Worm (Caenorhabditis elegans): ENCODE measurements around the gene ssp-36.

ssp-36 gene

DNA sequence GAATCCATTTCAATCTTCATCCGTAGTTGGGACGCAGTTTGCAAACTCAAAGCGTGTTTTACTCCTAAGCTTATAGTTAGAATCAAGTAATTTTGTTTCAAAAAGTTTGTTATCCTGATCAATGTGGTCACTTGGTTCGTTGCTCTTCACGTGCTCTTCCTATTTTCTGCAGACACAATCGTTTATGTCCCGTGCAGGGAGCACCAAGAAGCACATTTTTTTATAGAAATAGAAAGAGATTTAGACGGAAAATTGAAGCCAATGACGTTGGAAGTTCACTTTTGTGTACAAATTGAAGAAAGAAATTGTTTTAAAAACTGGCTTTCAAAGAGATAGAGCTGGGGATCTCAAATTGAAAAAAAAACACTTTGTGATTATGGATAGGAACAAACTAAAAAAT lies 4.4 kb downstream of the ssp-36 start:
- TF ChIP-seq fkh-2 (tag; optimal IDR thresholded peaks at IDR 0.05) = no peak
- peak; percentile 22 for TF ChIP-seq pha-4 (tag; optimal IDR thresholded peaks at IDR 0.05)
- peak; percentile 20 for TF ChIP-seq nfya-1 (tag; optimal IDR thresholded peaks at IDR 0.05; ENCODE audit: insufficient read depth)

DNA sequence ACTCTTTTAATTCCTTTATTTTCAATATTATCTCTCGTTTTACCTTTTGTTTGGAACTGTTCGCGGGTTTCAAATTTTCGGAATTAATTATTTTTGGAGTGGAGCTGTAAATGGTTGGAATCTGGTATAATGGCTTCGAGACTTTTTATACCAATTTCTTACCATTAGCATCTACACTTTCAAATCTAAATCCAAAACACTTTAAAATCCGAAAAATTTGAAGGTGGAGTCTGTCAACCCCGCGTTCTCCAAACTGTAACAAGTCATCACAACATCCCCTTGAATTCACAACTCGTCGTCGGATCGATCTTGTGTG lies 8.8 kb downstream of the ssp-36 start, which contains the start of gene nhr-97:
Gene nhr-97, plus strand, starts transcription at position 217 of the 316 bp plus-strand sequence.
- TF ChIP-seq nfya-1 (tag; optimal IDR thresholded peaks at IDR 0.05; ENCODE audit: insufficient read depth) = no peak
- TF ChIP-seq jun-1 (tag; optimal IDR thresholded peaks at IDR 0.05) = no peak
- no peak for TF ChIP-seq elt-3 (tag; optimal IDR thresholded peaks at IDR 0.05)
- no peak for TF ChIP-seq nhr-25 (tag; optimal IDR thresholded peaks at IDR 0.05)
- TF ChIP-seq zag-1 (tag; optimal IDR thresholded peaks at IDR 0.05) = no peak
- no peak for TF ChIP-seq unc-39 (tag; optimal IDR thresholded peaks at IDR 0.05)
- no peak for TF ChIP-seq elt-2 (tag; optimal IDR thresholded peaks at IDR 0.05)
- TF ChIP-seq lsy-12 (tag; optimal IDR thresholded peaks at IDR 0.05) = no peak
- TF ChIP-seq egl-27 (tag; optimal IDR thresholded peaks at IDR 0.05) = no peak
- no peak for TF ChIP-seq egl-5 (tag; optimal IDR thresholded peaks at IDR 0.05)
- no peak for TF ChIP-seq ceh-82 (tag; optimal IDR thresholded peaks at IDR 0.05)

DNA sequence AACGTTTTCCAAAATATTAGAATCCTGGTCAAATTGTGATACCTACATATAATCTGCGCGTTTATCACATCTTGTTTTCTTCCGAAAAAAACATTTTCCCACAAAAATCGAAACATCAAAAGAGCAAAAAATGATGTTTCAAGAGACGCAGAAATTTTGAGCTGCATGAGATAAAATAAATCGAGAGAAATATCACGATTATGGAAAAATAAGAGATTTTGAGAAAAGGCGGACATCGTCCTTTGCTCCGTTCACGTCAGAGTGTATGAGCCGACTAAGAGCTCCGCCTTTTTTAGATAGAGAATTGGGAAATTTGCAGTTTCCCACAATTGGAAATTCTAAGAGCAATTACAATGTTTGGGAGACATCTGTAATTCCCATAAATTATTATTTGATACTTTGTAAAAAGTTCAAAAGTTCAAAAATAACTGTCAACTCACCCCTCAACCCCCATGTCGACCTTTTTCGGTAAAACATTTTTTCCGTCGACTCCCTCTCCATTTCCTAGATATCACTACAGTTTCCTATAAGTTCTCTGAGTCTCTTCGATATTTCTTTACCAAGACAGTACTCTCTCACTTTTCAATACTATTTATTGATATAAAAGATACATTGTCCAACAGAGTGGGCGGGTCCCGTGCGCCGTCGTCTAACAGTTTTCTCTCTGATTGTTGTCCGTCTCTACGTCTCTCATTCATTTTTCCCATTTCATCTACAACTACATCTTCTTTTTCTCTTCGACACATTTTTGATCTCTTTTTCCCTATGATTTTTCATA lies 9.3 kb downstream of the ssp-36 start:
- no peak for TF ChIP-seq hmg-11 (tag; optimal IDR thresholded peaks at IDR 0.05)
- no peak for TF ChIP-seq unc-39 (tag; optimal IDR thresholded peaks at IDR 0.05)
- peak; percentile 31 for TF ChIP-seq ceh-28 (tag; optimal IDR thresholded peaks at IDR 0.05)
- TF ChIP-seq elt-2 (tag; optimal IDR thresholded peaks at IDR 0.05) = peak; percentile 65
- TF ChIP-seq pha-4 (tag; optimal IDR thresholded peaks at IDR 0.05) = peak; percentile 71
- TF ChIP-seq fkh-10 (GFP tag; optimal IDR thresholded peaks at IDR 0.05) = no peak
- TF ChIP-seq sea-2 (GFP tag; optimal IDR thresholded peaks at IDR 0.05) = no peak
- TF ChIP-seq nhr-23 (tag; optimal IDR thresholded peaks at IDR 0.05) = peak; percentile 82
- peak; percentile 0 for TF ChIP-seq lin-15B (tag; optimal IDR thresholded peaks at IDR 0.05)
- TF ChIP-seq pqm-1 (tag; optimal IDR thresholded peaks at IDR 0.05) = peak; percentile 25
- TF ChIP-seq nfya-1 (tag; optimal IDR thresholded peaks at IDR 0.05; ENCODE audit: insufficient read depth) = peak; percentile 2
- peak; percentile 49 for TF ChIP-seq nhr-25 (tag; optimal IDR thresholded peaks at IDR 0.05)
- TF ChIP-seq jun-1 (tag; optimal IDR thresholded peaks at IDR 0.05) = peak; percentile 44
- TF ChIP-seq nhr-43 (tag; optimal IDR thresholded peaks at IDR 0.05; ENCODE audit: poor library complexity, severe bottlenecking) = peak; percentile 43

DNA sequence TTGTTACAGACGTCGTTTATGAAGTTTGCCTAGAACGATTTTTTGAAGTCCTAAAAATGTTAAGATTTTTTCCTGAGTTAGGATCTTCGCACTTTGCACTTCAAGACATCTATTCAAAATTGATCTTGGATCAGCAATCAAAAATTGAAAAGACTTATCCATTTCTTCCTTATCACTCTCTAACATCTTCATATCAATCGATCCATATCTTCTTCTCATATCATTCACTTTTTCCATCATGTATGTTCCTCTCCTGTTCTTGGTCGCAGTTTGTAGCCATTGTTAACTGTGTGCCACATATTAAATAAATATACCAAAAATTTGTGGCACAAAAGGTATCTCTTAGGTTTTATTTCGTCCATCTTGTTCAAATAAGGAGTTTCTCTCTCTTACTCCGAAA lies 10.4 kb downstream of the ssp-36 start:
- TF ChIP-seq eor-1 (tag; optimal IDR thresholded peaks at IDR 0.05) (no peak), elt-3 (tag; optimal IDR thresholded peaks at IDR 0.05) (peak in 1 of 3 experiments; percentile 84)

DNA sequence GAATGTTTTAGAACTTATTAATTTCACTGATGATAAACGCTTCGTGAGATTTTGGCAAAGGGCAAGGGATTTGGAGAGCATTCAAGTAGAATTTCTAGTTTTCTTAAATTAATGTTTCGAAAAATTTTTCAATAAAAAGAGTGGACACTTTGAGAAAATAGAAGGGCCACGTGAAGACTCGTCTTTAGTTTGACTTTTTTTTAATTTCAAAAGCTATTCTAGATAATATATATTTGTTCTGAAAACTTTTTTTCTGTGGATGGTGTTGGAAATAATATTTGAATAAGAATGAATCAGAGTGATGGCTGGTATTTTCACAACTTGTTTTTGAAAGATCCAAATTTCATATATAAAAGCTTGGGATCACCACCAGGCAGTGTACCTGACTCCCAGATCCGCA lies 17.8 kb downstream of the ssp-36 start, which contains the start of gene C28D4.8:
Gene C28D4.8, minus strand, starts transcription at position 101 of the 400 bp plus-strand sequence.
- no peak for TF ChIP-seq eor-1 (tag; optimal IDR thresholded peaks at IDR 0.05)
- no peak for TF ChIP-seq nhr-12 (tag; optimal IDR thresholded peaks at IDR 0.05)
- no peak for TF ChIP-seq egl-27 (tag; optimal IDR thresholded peaks at IDR 0.05)
- TF ChIP-seq R02D3.7 (tag; optimal IDR thresholded peaks at IDR 0.05) = no peak
- TF ChIP-seq daf-12 (tag; optimal IDR thresholded peaks at IDR 0.05) = no peak
- TF ChIP-seq elt-1 (tag; optimal IDR thresholded peaks at IDR 0.05) = no peak
- TF ChIP-seq pqm-1 (tag; optimal IDR thresholded peaks at IDR 0.05) = no peak
- TF ChIP-seq tbx-2 (tag; optimal IDR thresholded peaks at IDR 0.05) = no peak
- TF ChIP-seq elt-3 (tag; optimal IDR thresholded peaks at IDR 0.05) = no peak
- no peak for TF ChIP-seq nhr-23 (tag; optimal IDR thresholded peaks at IDR 0.05)
- no peak for TF ChIP-seq unc-39 (tag; optimal IDR thresholded peaks at IDR 0.05)
- TF ChIP-seq nhr-28 (tag; optimal IDR thresholded peaks at IDR 0.05) = no peak
- no peak for TF ChIP-seq ceh-82 (tag; optimal IDR thresholded peaks at IDR 0.05)
- no peak for TF ChIP-seq fkh-2 (tag; optimal IDR thresholded peaks at IDR 0.05)
- no peak for TF ChIP-seq nhr-237 (tag; optimal IDR thresholded peaks at IDR 0.05)

DNA sequence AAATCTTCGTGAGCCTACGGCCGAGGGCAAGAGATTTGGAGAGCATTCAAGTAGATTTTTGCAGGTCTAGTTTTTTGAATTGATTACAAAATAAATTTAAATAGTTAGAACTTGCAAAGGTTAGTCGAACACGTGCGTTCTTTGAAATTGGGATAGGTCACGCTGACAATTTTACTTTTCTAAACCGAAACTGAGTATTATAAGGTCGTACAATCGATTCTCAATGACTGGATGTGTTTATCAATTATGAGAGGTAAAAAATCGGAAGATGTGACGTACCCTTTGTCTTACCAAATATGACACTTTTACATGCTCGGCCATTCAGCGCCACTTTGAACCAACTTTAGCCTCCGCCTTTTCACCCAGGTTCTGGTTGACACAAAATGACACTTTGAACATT lies 19.4 kb downstream of the ssp-36 start, which contains the start of gene C28D4.5:
Gene C28D4.5, minus strand, starts transcription at position 101 of the 400 bp plus-strand sequence.
- TF ChIP-seq mml-1 (tag; optimal IDR thresholded peaks at IDR 0.05) (no peak), nfya-1 (tag; optimal IDR thresholded peaks at IDR 0.05; ENCODE audit: insufficient read depth) (no peak), mdl-1 (tag; optimal IDR thresholded peaks at IDR 0.05) (no peak), lsy-12 (tag; optimal IDR thresholded peaks at IDR 0.05) (no peak), lin-15B (tag; optimal IDR thresholded peaks at IDR 0.05) (no peak), ceh-16 (tag; optimal IDR thresholded peaks at IDR 0.05) (no peak), ceh-82 (tag; optimal IDR thresholded peaks at IDR 0.05) (no peak), nhr-23 (tag; optimal IDR thresholded peaks at IDR 0.05) (no peak), pha-4 (tag; optimal IDR thresholded peaks at IDR 0.05) (no peak), elt-1 (tag; optimal IDR thresholded peaks at IDR 0.05) (no peak), sea-2 (GFP tag; optimal IDR thresholded peaks at IDR 0.05) (no peak), nhr-67 (tag; optimal IDR thresholded peaks at IDR 0.05) (no peak), skn-1 (tag; optimal IDR thresholded peaks at IDR 0.05) (no peak), ama-1 (optimal IDR thresholded peaks at IDR 0.05) (no peak)
